Fruit fly (Drosophila melanogaster) whole organism, embryonic: ENCODE results near the gene CG15283.

Source experiments
- Bgb ChIP-seq: fragments of 200-800 bp; sonication (Bioruptor generic); IDR thresholded peaks from 2 replicates; pipeline ENCODE4 v1.3.6; 2022; ENCODE audit warnings: missing biosample characterization, missing genetic modification characterization; ENCODE audit not compliant: partially characterized antibody
- CG16863 ChIP-seq: fragments of 200-800 bp; sonication (Bioruptor generic); optimal IDR thresholded peaks from 3 replicates; lab custom pipeline; 2016; ENCODE audit warnings: missing biosample characterization, missing genetic modification characterization
- Doc2 ChIP-seq: fragments of 200-800 bp; sonication (Bioruptor generic); IDR thresholded peaks from 2 replicates; pipeline ENCODE4 v1.3.6; 2022; ENCODE audit warnings: missing biosample characterization, missing genetic modification characterization
- dati ChIP-seq: fragments of 200-800 bp; sonication (Bioruptor generic); IDR thresholded peaks from 2 replicates; pipeline ENCODE4 v1.3.6; 2022; ENCODE audit warnings: missing biosample characterization, missing genetic modification characterization
- lilli ChIP-seq: fragments of 200-800 bp; sonication (Bioruptor generic); optimal IDR thresholded peaks from 3 replicates; lab custom pipeline; 2016; ENCODE audit warnings: missing biosample characterization, missing genetic modification characterization
- sima ChIP-seq: fragments of 200-800 bp; sonication (Bioruptor generic); optimal IDR thresholded peaks from 2 replicates; lab custom pipeline; 2016; ENCODE audit warnings: missing biosample characterization, missing genetic modification characterization
- wek ChIP-seq: fragments of 200-800 bp; sonication (Bioruptor generic); optimal IDR thresholded peaks from 3 replicates; lab custom pipeline; 2018; ENCODE audit warnings: missing biosample characterization, mild to moderate bottlenecking, missing genetic modification characterization, moderate library complexity

dm6 chr2L:14435866-14436626 is 14.7 kb downstream of the CG15283 start:
- no peak for TF ChIP-seq dati
- no peak for TF ChIP-seq CG16863 (GFP tag; lab: Kevin White, UChicago)
- no peak for TF ChIP-seq lilli
- TF ChIP-seq Bgb (GFP tag; lab: Robert Waterston, UW) = no peak
- TF ChIP-seq Doc2 (GFP tag; lab: Robert Waterston, UW) = no peak
- no peak for TF ChIP-seq wek
- no peak for TF ChIP-seq sima (GFP tag; lab: Kevin White, UChicago)
